Worm (Caenorhabditis elegans) whole organism, late embryonic: ENCODE data around the gene col-36.

Source experiments
- fkh-10 ChIP-seq: fragments of 150-350 bp; optimal IDR thresholded peaks from 2 replicates; lab custom pipeline; 2014; ENCODE audit warnings: missing biosample characterization, missing genetic modification reagents, missing genetic modification characterization
- pha-2 ChIP-seq: sonication (generic microtip); optimal IDR thresholded peaks from 2 replicates; lab custom pipeline; 2017; ENCODE audit warnings: mild to moderate bottlenecking, missing genetic modification characterization, missing compliant biosample characterization
- pqm-1 ChIP-seq: sonication (generic microtip); optimal IDR thresholded peaks from 2 replicates; lab custom pipeline; 2016; ENCODE audit warnings: missing genetic modification characterization, missing compliant biosample characterization
- rnt-1 ChIP-seq: sonication (generic microtip); optimal IDR thresholded peaks from 2 replicates; lab custom pipeline; 2016; ENCODE audit warnings: missing genetic modification characterization, missing compliant biosample characterization

DNA sequence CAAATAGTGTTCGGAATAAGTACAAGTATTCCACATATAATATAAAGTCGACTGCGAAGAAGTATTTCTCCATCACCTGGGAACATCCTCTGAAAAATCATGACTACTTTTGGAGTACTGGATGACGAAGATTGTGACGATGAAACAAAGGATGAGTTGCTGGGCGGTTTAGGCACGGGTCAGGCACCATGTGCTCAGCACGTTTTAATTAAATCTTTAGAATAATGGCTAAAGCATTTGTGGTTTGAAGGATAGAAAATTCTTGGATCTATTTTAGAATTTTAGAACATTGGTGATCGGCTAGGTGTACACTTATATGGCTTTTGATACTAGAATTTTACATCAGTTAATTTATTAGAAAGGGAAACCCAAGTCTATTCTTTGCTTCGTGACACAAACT lies 18.5 kb upstream of the col-36 start, which contains the start of gene C27H5.6:
- TF ChIP-seq rnt-1 (no peak), fkh-10 (no peak), pha-2 (no peak), pqm-1 (tag; lab: Kevin White, UChicago) (no peak)
